Fruit fly (Drosophila melanogaster): ENCODE data around the gene CG10680.

CG10680 gene

DNA sequence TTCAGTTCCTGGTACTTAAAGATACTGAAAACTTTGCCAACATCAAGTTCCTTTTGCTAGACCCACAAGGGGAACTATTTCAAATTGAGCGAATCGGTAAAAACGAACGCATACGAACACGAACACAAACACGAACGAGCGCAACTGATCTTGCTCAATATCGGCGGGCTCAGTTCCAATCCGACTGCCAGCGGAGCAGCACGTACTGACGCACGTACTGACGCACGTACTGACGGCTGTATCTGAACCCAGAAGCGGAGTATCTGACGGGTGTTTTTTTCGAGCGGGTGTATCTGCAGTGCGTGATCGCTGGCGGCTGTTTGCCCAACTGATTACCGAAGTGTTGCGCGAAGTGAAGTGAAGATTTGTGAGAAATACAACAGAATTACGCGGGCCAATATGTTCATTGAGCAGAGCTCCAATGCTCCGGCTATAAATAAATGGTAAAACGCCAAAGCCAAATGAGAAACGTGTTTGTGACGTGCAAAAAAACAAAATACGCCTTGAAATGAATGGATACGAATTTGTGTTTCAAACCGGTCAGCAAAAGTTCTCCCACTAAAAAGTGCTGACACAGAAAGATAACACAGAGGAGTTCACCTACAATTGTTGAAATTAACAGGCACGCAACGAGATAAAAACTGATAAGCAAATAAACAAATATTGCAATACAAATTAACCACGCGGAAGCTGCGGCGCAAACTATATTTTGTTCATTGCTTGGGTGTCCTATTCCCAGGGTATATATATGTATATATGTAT is 28.7 kb upstream of the CG10680 start (continued):
- no peak for TF ChIP-seq CG1832 (GFP tag; optimal IDR thresholded peaks at IDR 0.05)
- TF ChIP-seq CG12744 (GFP tag; optimal IDR thresholded peaks at IDR 0.05), result no peak
- TF ChIP-seq fd102C (GFP tag; optimal IDR thresholded peaks at IDR 0.05), result no peak
- TF ChIP-seq chn (GFP tag; optimal IDR thresholded peaks at IDR 0.05), result no peak
- TF ChIP-seq tll (GFP tag; optimal IDR thresholded peaks at IDR 0.05), result no peak
- TF ChIP-seq CG2199 (GFP tag; IDR thresholded peaks at IDR 0.05), result peak; percentile 92
- peak; percentile 80 for TF ChIP-seq CG5180 (GFP tag; optimal IDR thresholded peaks at IDR 0.05)
- TF ChIP-seq tap (tag; optimal IDR thresholded peaks at IDR 0.05), result peak; percentile 29
- TF ChIP-seq maf-S (GFP tag; optimal IDR thresholded peaks at IDR 0.05), result peak; percentile 12
- TF ChIP-seq CG1529 (GFP tag; optimal IDR thresholded peaks at IDR 0.05), result peak; percentile 4
- TF ChIP-seq CG16813 (GFP tag; IDR thresholded peaks at IDR 0.05; ENCODE audit: partially characterized antibody), result 0 out of 3 replicates have a peak, but pooled peaks have one; percentile 29
- TF ChIP-seq Nf-YB (GFP tag; optimal IDR thresholded peaks at IDR 0.05), result peak; percentile 11
- TF ChIP-seq Scr (GFP tag; IDR thresholded peaks at IDR 0.05; ENCODE audit: partially characterized antibody), result peak; percentile 40; the same call in 1 of the 2 replicates
- peak; percentile 41 for TF ChIP-seq wek (GFP tag; optimal IDR thresholded peaks at IDR 0.05)
- TF ChIP-seq CG4730 (GFP tag; IDR thresholded peaks at IDR 0.05), result no peak
- TF ChIP-seq CG12104 (GFP tag; optimal IDR thresholded peaks at IDR 0.05), result no peak
- TF ChIP-seq HLH3B (GFP tag; IDR thresholded peaks at IDR 0.05), result no peak
- TF ChIP-seq Abd-B (GFP tag; optimal IDR thresholded peaks at IDR 0.05), result no peak
- no peak for TF ChIP-seq CG4854 (GFP tag; optimal IDR thresholded peaks at IDR 0.05)
- peak in 1 of 2 experiments; percentile 76 for TF ChIP-seq insv (GFP tag; optimal IDR thresholded peaks at IDR 0.05)
- no peak for TF ChIP-seq dpn (GFP tag; optimal IDR thresholded peaks at IDR 0.05)
- TF ChIP-seq CG17612 (GFP tag; IDR thresholded peaks at IDR 0.05), result no peak
- TF ChIP-seq psq (GFP tag; optimal IDR thresholded peaks at IDR 0.05), result no peak
- TF ChIP-seq ash1 (GFP tag; optimal IDR thresholded peaks at IDR 0.05), result no peak
- no peak for TF ChIP-seq Poxn (GFP tag; IDR thresholded peaks at IDR 0.05)
- TF ChIP-seq Sry-δ (GFP tag; optimal IDR thresholded peaks at IDR 0.05), result no peak
- TF ChIP-seq CG17829 (tag; optimal IDR thresholded peaks at IDR 0.05), result peak; percentile 45
- peak; percentile 40 for TF ChIP-seq CG1603 (tag; optimal IDR thresholded peaks at IDR 0.05)
- peak; percentile 23; the same call in 1 of the 2 replicates for TF ChIP-seq CG32767 (GFP tag; IDR thresholded peaks at IDR 0.05)
- peak in 1 of 2 experiments; percentile 67 for TF ChIP-seq Pdp1 (GFP tag; optimal IDR thresholded peaks at IDR 0.05)
- no peak for TF ChIP-seq HmgD (GFP tag; optimal IDR thresholded peaks at IDR 0.05)
- no peak for TF ChIP-seq CG34224 (GFP tag; IDR thresholded peaks at IDR 0.05; ENCODE audit: partially characterized antibody)
- TF ChIP-seq vnd (GFP tag; IDR thresholded peaks at IDR 0.05; ENCODE audit: partially characterized antibody), result no peak
- TF ChIP-seq NC2α (GFP tag; optimal IDR thresholded peaks at IDR 0.05), result no peak
- TF ChIP-seq usp (GFP tag; optimal IDR thresholded peaks at IDR 0.05), result no peak
- TF ChIP-seq Dll (GFP tag; IDR thresholded peaks at IDR 0.05; ENCODE audit: partially characterized antibody), result no peak
- peak; percentile 52 for TF ChIP-seq Fer1 (GFP tag; optimal IDR thresholded peaks at IDR 0.05)
- no peak; the same call in 3 of the 4 replicates for TF ChIP-seq Gug (GFP tag; IDR thresholded peaks at IDR 0.05)
- no peak for TF ChIP-seq CG7786 (GFP tag; optimal IDR thresholded peaks at IDR 0.05)
- TF ChIP-seq Hr3 (GFP tag; optimal IDR thresholded peaks at IDR 0.05), result no peak
- no peak; the same call in 1 of the 2 replicates for TF ChIP-seq CG1024 (GFP tag; IDR thresholded peaks at IDR 0.05)
- TF ChIP-seq lola (GFP tag; optimal IDR thresholded peaks at IDR 0.05), result no peak
- TF ChIP-seq Atf3 (GFP tag; optimal IDR thresholded peaks at IDR 0.05), result no peak
- peak; percentile 28 for TF ChIP-seq ac (GFP tag; optimal IDR thresholded peaks at IDR 0.05)
- TF ChIP-seq CG10274 (GFP tag; optimal IDR thresholded peaks at IDR 0.05), result no peak
- no peak for TF ChIP-seq sc (optimal IDR thresholded peaks at IDR 0.05)
- TF ChIP-seq sc (GFP tag; optimal IDR thresholded peaks at IDR 0.05), result no peak
- peak; percentile 29 for TF ChIP-seq CG13894 (tag; optimal IDR thresholded peaks at IDR 0.05)

Measured in whole organism, embryonic.